Worm (Caenorhabditis elegans): ENCODE results near the gene srw-77.

Gene srw-77

DNA sequence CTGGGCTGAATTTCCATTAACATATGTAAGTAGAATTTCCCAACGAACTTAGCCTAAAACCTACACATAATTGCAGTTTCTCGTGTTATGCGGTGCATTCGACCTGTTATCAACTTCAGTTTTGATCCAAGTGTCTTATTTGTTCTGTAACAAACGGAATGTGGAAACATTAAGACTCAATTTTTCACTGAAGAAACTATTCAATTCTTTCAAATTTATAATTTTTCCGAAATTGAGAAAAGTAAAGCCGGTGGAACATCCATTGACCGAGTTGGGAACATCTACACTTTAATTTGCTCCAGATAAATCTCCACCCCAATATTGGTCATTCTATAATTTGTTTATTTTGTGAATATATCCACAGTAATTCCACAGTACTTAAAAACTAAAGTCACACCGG, 30.9 kb upstream of the srw-77 start:
- no peak for TF ChIP-seq mab-5 (tag; optimal IDR thresholded peaks at IDR 0.05)
- no peak for TF ChIP-seq dmd-4 (tag; optimal IDR thresholded peaks at IDR 0.05)
- TF ChIP-seq alr-1 (tag; optimal IDR thresholded peaks at IDR 0.05): no peak
- TF ChIP-seq elt-1 (tag; optimal IDR thresholded peaks at IDR 0.05): no peak
- TF ChIP-seq C34F6.9 (tag; optimal IDR thresholded peaks at IDR 0.05): no peak
- no peak for TF ChIP-seq nhr-10 (tag; optimal IDR thresholded peaks at IDR 0.05)
- TF ChIP-seq ZK546.5 (tag; optimal IDR thresholded peaks at IDR 0.05): no peak
- TF ChIP-seq gmeb-1 (tag; optimal IDR thresholded peaks at IDR 0.05): no peak
- no peak for TF ChIP-seq nhr-23 (tag; optimal IDR thresholded peaks at IDR 0.05)
- no peak for TF ChIP-seq peb-1 (tag; optimal IDR thresholded peaks at IDR 0.05)
- TF ChIP-seq nhr-129 (tag; optimal IDR thresholded peaks at IDR 0.05): no peak
- TF ChIP-seq lsy-2 (tag; optimal IDR thresholded peaks at IDR 0.05): no peak
- no peak for TF ChIP-seq aly-2 (tag; optimal IDR thresholded peaks at IDR 0.05)
- no peak for TF ChIP-seq skn-1 (tag; optimal IDR thresholded peaks at IDR 0.05)
- no peak for TF ChIP-seq nhr-6 (tag; optimal IDR thresholded peaks at IDR 0.05)
- TF ChIP-seq ztf-11 (tag; optimal IDR thresholded peaks at IDR 0.05): no peak

DNA sequence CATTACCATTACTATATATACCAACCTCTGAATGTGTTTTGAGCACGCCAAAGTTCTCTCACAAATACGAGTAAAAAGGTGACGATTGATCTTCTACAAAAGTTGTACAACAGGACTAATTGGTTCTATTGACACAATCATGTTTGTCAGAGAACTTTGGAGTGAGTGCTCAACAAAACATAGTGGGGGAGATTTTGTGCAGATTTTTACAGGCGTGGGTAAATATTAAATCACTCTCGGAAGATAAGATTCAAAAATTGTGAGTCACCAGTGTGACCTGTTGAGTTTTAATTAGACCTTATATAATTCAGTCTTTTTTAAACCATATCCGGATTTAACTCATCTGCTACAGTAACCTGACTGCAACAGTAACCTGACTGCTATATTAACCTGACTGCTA, 28.7 kb upstream of the srw-77 start, which contains the start of gene F14F8.8:
TSS of gene F14F8.8 (minus strand) at position 101 of the 400 bp plus-strand sequence.
- TF ChIP-seq mbf-1 (tag; optimal IDR thresholded peaks at IDR 0.05) (no peak), ZK546.5 (tag; optimal IDR thresholded peaks at IDR 0.05) (no peak), unc-62 (GFP tag; optimal IDR thresholded peaks at IDR 0.05) (no peak), nhr-23 (tag; optimal IDR thresholded peaks at IDR 0.05) (no peak)

DNA sequence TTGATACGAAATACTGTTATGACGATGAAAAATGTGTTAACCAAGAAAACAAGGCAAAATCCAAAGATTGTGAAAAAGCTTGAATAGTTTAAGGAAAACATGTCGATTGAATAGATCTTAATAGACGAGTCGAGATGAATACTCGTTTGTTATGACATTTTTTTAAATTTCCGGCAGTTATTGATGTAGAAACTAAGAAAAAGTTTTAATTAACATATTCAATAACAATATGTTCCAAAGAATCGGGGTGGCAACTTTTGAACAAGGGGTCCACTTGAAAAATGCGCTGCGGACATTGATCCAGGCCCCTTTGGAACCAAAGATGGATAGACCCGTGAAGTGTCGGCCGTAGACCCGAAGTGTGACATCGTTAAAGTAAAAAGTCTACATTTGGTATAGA, 27.7 kb upstream of the srw-77 start, which contains the start of gene str-61:
TSS of gene str-61 (minus strand) at position 101 of the 400 bp plus-strand sequence.
- TF ChIP-seq R02D3.7 (tag; optimal IDR thresholded peaks at IDR 0.05) (no peak), unc-55 (GFP tag; optimal IDR thresholded peaks at IDR 0.05) (no peak), nhr-12 (tag; optimal IDR thresholded peaks at IDR 0.05) (no peak), ztf-4 (tag; optimal IDR thresholded peaks at IDR 0.05) (no peak), nhr-21 (tag; optimal IDR thresholded peaks at IDR 0.05) (no peak), nhr-77 (tag; optimal IDR thresholded peaks at IDR 0.05) (no peak), nhr-11 (tag; optimal IDR thresholded peaks at IDR 0.05) (no peak), elt-1 (tag; optimal IDR thresholded peaks at IDR 0.05) (no peak), ztf-1 (GFP tag; conservative IDR thresholded peaks at IDR 0.05) (no peak)

DNA sequence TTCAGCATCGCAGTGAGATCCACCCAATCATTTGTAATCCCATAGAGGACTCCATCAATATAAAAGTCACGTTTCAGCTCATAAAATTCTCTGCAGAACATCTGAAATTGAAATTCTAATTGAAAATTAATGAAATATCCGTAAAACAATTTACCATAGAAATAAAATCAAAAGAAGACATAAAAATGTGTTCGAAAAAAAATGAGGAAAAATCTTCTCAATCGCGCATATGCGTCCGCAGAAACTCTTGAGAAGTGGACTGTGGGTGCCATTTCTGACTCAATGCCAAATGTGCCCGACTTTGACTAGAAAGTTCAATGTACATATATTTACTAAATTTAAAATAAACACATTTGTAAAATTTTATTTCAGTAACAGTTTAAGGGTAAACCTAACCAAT, 25.0 kb upstream of the srw-77 start, which contains the start of gene F14F8.9:
TSS of gene F14F8.9 (minus strand) at position 101 of the 400 bp plus-strand sequence.
- TF ChIP-seq sma-3 (GFP tag; optimal IDR thresholded peaks at IDR 0.05) (no peak), gmeb-1 (tag; optimal IDR thresholded peaks at IDR 0.05) (no peak), ztf-11 (tag; optimal IDR thresholded peaks at IDR 0.05) (no peak), ztf-4 (tag; optimal IDR thresholded peaks at IDR 0.05) (no peak), nhr-10 (tag; optimal IDR thresholded peaks at IDR 0.05) (no peak), nhr-23 (tag; optimal IDR thresholded peaks at IDR 0.05) (no peak), nhr-77 (tag; optimal IDR thresholded peaks at IDR 0.05) (no peak), crh-2 (tag; optimal IDR thresholded peaks at IDR 0.05) (no peak), nhr-6 (tag; optimal IDR thresholded peaks at IDR 0.05) (no peak), mdl-1 (tag; optimal IDR thresholded peaks at IDR 0.05) (no peak)

DNA sequence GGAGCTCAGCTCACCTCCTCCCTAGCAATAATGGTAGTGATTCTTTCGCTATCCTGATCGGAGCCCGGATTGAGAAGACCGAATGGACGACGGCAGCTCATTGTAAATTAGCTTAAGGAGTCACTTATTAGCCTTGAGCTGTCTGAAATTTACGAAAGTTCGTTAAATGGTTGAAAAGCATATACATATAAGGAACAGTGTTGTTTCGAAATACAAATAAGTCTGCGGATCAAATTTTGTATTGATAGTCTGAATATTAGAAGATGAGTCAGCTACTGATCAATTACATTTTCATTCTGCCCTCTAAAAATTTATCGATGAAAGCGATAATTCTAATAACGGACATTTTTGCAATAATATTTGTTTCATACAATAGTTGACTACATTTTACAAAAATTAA, 23.2 kb upstream of the srw-77 start, which contains the start of gene F14F8.14:
TSS of gene F14F8.14 (minus strand) at position 101 of the 400 bp plus-strand sequence.
- TF ChIP-seq unc-55 (GFP tag; optimal IDR thresholded peaks at IDR 0.05) (no peak), crh-2 (tag; optimal IDR thresholded peaks at IDR 0.05) (no peak), lsy-2 (tag; optimal IDR thresholded peaks at IDR 0.05) (no peak), nhr-10 (tag; optimal IDR thresholded peaks at IDR 0.05) (no peak), ceh-82 (tag; optimal IDR thresholded peaks at IDR 0.05) (no peak), sma-9 (GFP tag; optimal IDR thresholded peaks at IDR 0.05) (no peak), sma-9 (tag; optimal IDR thresholded peaks at IDR 0.05) (no peak), nhr-23 (tag; optimal IDR thresholded peaks at IDR 0.05) (no peak), aly-2 (tag; optimal IDR thresholded peaks at IDR 0.05) (no peak), nhr-77 (tag; optimal IDR thresholded peaks at IDR 0.05) (no peak), snpc-4 (tag; optimal IDR thresholded peaks at IDR 0.05) (no peak), C34F6.9 (tag; optimal IDR thresholded peaks at IDR 0.05) (no peak), alr-1 (tag; optimal IDR thresholded peaks at IDR 0.05) (no peak), sem-4 (tag; optimal IDR thresholded peaks at IDR 0.05) (no peak), nhr-237 (tag; optimal IDR thresholded peaks at IDR 0.05) (no peak)

Data from whole organism, L2 larva.